Worm (Caenorhabditis elegans) whole organism, early embryonic: ENCODE measurements around the gene F13H10.1.

Experiments
- F13C5.2 ChIP-seq: sonication (generic microtip); optimal IDR thresholded peaks from 2 replicates; lab custom pipeline; 2017; ENCODE audit warnings: mild to moderate bottlenecking, missing genetic modification characterization, inconsistent platforms, missing compliant biosample characterization
- ama-1 ChIP-seq: fragments of 150-350 bp; optimal IDR thresholded peaks from 2 replicates; lab custom pipeline; 2014
- ceh-36 ChIP-seq: sonication (generic microtip); optimal IDR thresholded peaks from 2 replicates; lab custom pipeline; 2016; ENCODE audit warnings: missing genetic modification characterization, inconsistent platforms, missing compliant biosample characterization
- ets-7 ChIP-seq: sonication (generic microtip); optimal IDR thresholded peaks from 2 replicates; lab custom pipeline; 2016; ENCODE audit warnings: missing genotype, missing genetic modification characterization, missing compliant biosample characterization
- flt-1 ChIP-seq: fragments of 200-800 bp; sonication (Bioruptor generic); IDR thresholded peaks from 2 replicates; pipeline ENCODE4 v1.3.6; 2022; ENCODE audit warnings: missing genetic modification characterization, missing compliant biosample characterization
- hmg-4 ChIP-seq: fragments of 200-800 bp; sonication (Bioruptor generic); optimal IDR thresholded peaks from 2 replicates; lab custom pipeline; 2018; ENCODE audit warnings: mild to moderate bottlenecking, missing genetic modification characterization, missing compliant biosample characterization
- scrt-1 ChIP-seq: fragments of 200-800 bp; sonication (Bioruptor generic); IDR thresholded peaks from 2 replicates; pipeline ENCODE4 v1.3.6; 2022; ENCODE audit warnings: missing genetic modification characterization, missing compliant biosample characterization
- sea-1 ChIP-seq: fragments of 200-800 bp; sonication (Bioruptor generic); conservative IDR thresholded peaks from 2 replicates; pipeline ENCODE4 v1.3.6; 2022; ENCODE audit warnings: missing genetic modification characterization, missing compliant biosample characterization
- tra-4 ChIP-seq: sonication (generic microtip); optimal IDR thresholded peaks from 2 replicates; lab custom pipeline; 2017; ENCODE audit warnings: missing genetic modification characterization, missing compliant biosample characterization

DNA sequence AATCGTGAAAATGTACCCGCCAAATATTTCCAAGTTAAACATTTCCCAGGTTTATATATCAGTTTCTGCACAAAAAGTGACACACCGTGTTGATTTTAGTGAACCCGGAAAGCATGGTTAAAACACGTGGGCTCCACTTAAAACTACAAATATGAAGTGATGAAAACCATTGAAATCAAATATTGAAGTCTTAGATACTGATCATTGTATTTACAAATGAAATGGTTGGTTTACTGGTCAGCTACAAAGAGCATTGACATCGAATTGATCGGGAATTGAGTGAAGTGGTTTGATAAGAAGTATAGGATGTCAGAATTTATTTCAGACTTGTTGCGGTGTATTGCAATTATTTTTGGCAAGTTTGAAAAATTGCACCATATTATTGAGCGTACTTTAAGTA is 25.0 kb downstream of the F13H10.1 start, which contains the start of gene hrg-5:
- no peak for TF ChIP-seq hmg-4 (GFP tag; lab: Kevin White, UChicago)
- TF ChIP-seq sea-1 (GFP tag; lab: Robert Waterston, UW): no peak
- TF ChIP-seq tra-4 (tag; lab: Kevin White, UChicago): no peak
- TF ChIP-seq ets-7: no peak
- no peak for TF ChIP-seq ama-1 (lab: Kevin White, UChicago)
- no peak for TF ChIP-seq scrt-1 (GFP tag; lab: Robert Waterston, UW)
- TF ChIP-seq flt-1 (GFP tag; lab: Robert Waterston, UW): no peak
- TF ChIP-seq F13C5.2 (tag; lab: Kevin White, UChicago): no peak
- no peak for TF ChIP-seq ceh-36 (tag; lab: Kevin White, UChicago)
